Worm (Caenorhabditis elegans): ENCODE data around the gene tcl-2.
A peak's percentile ranks its signal among the peaks of the same experiment; 100 is the strongest.

The tcl-2 gene

ce11 chrIV:202921-203652 lies 24.2 kb downstream of the tcl-2 start, which contains the start of gene gfrp-1:
gfrp-1 (plus strand) TSS chrIV:203602.
- no peak for TF ChIP-seq ahr-1 (tag; optimal IDR thresholded peaks at IDR 0.05)
- TF ChIP-seq unc-55 (GFP tag; optimal IDR thresholded peaks at IDR 0.05), result no peak
- TF ChIP-seq Y22D7AL.16 (tag; optimal IDR thresholded peaks at IDR 0.05), result no peak
- TF ChIP-seq pat-9 (tag; optimal IDR thresholded peaks at IDR 0.05), result no peak
- TF ChIP-seq sox-4 (tag; optimal IDR thresholded peaks at IDR 0.05), result no peak
- TF ChIP-seq F13H6.1 (tag; optimal IDR thresholded peaks at IDR 0.05), result no peak
- no peak for TF ChIP-seq ceh-34 (tag; optimal IDR thresholded peaks at IDR 0.05)
- TF ChIP-seq nhr-232 (tag; optimal IDR thresholded peaks at IDR 0.05), result no peak
- no peak for TF ChIP-seq ceh-19 (GFP tag; optimal IDR thresholded peaks at IDR 0.05)
- TF ChIP-seq madf-2 (tag; optimal IDR thresholded peaks at IDR 0.05), result no peak
- TF ChIP-seq hlh-13 (GFP tag; optimal IDR thresholded peaks at IDR 0.05), result no peak
- TF ChIP-seq ceh-22 (tag; optimal IDR thresholded peaks at IDR 0.05), result no peak

ce11 chrIV:204998-205397 lies 26.1 kb downstream of the tcl-2 start, which contains the start of gene coa-1:
coa-1 (plus strand) TSS chrIV:205298.
- no peak for TF ChIP-seq T23F11.4 (GFP tag; optimal IDR thresholded peaks at IDR 0.05)
- TF ChIP-seq tbx-2 (tag; optimal IDR thresholded peaks at IDR 0.05), result no peak
- TF ChIP-seq ceh-9 (tag; optimal IDR thresholded peaks at IDR 0.05), result no peak
- TF ChIP-seq eyg-1 (tag; optimal IDR thresholded peaks at IDR 0.05), result no peak
- TF ChIP-seq ceh-30 (tag; optimal IDR thresholded peaks at IDR 0.05), result no peak
- no peak for TF ChIP-seq ets-4 (tag; optimal IDR thresholded peaks at IDR 0.05)
- TF ChIP-seq C38D4.7 (GFP tag; optimal IDR thresholded peaks at IDR 0.05), result no peak
- no peak for TF ChIP-seq tbx-7 (tag; optimal IDR thresholded peaks at IDR 0.05)
- no peak for TF ChIP-seq F13H6.1 (tag; optimal IDR thresholded peaks at IDR 0.05)
- TF ChIP-seq ceh-31 (tag; optimal IDR thresholded peaks at IDR 0.05), result no peak
- TF ChIP-seq odd-2 (tag; optimal IDR thresholded peaks at IDR 0.05), result no peak
- no peak for TF ChIP-seq pha-4 (tag; optimal IDR thresholded peaks at IDR 0.05)
- TF ChIP-seq unc-86 (tag; optimal IDR thresholded peaks at IDR 0.05), result no peak
- TF ChIP-seq ceh-14 (tag; optimal IDR thresholded peaks at IDR 0.05), result no peak
- TF ChIP-seq npax-4 (tag; optimal IDR thresholded peaks at IDR 0.05), result no peak

ce11 chrIV:207885-208284 lies 29.0 kb downstream of the tcl-2 start, which contains the start of gene Y38C1AA.1:
Y38C1AA.1 (plus strand) TSS chrIV:208185.
- no peak for TF ChIP-seq pat-9 (tag; optimal IDR thresholded peaks at IDR 0.05)

- no peak for TF ChIP-seq ztf-16 (tag; optimal IDR thresholded peaks at IDR 0.05)
- peak; percentile 67 for TF ChIP-seq elt-2 (tag; optimal IDR thresholded peaks at IDR 0.05)
- no peak for TF ChIP-seq ceh-45 (GFP tag; IDR thresholded peaks at IDR 0.05)
- no peak for TF ChIP-seq sdc-2 (tag; optimal IDR thresholded peaks at IDR 0.05)
- no peak for TF ChIP-seq Y22D7AL.16 (tag; optimal IDR thresholded peaks at IDR 0.05)
- TF ChIP-seq ceh-31 (tag; optimal IDR thresholded peaks at IDR 0.05), result peak; percentile 33
- TF ChIP-seq ceh-9 (tag; optimal IDR thresholded peaks at IDR 0.05), result no peak
- TF ChIP-seq ama-1 (optimal IDR thresholded peaks at IDR 0.05), result no peak
- no peak for TF ChIP-seq lin-11 (tag; optimal IDR thresholded peaks at IDR 0.05)
- TF ChIP-seq lim-6 (tag; optimal IDR thresholded peaks at IDR 0.05), result no peak
- TF ChIP-seq unc-42 (tag; optimal IDR thresholded peaks at IDR 0.05), result peak; percentile 44
- TF ChIP-seq pha-4 (tag; optimal IDR thresholded peaks at IDR 0.05), result no peak
- no peak for TF ChIP-seq ahr-1 (tag; optimal IDR thresholded peaks at IDR 0.05)
- TF ChIP-seq ceh-18 (tag; optimal IDR thresholded peaks at IDR 0.05), result no peak
- TF ChIP-seq syd-9 (tag; optimal IDR thresholded peaks at IDR 0.05), result peak; percentile 3
- no peak for TF ChIP-seq K09A11.1 (tag; optimal IDR thresholded peaks at IDR 0.05; ENCODE audit: insufficient read depth)
- peak; percentile 46 for TF ChIP-seq nfya-1 (tag; optimal IDR thresholded peaks at IDR 0.05)
- no peak for TF ChIP-seq odd-2 (tag; optimal IDR thresholded peaks at IDR 0.05)
- no peak for TF ChIP-seq mec-3 (tag; optimal IDR thresholded peaks at IDR 0.05; ENCODE audit: borderline replicate concordance)
- no peak for TF ChIP-seq hlh-15 (tag; optimal IDR thresholded peaks at IDR 0.05)
- no peak for TF ChIP-seq pag-3 (tag; optimal IDR thresholded peaks at IDR 0.05; ENCODE audit: borderline replicate concordance)
- no peak for TF ChIP-seq unc-3 (GFP tag; conservative IDR thresholded peaks at IDR 0.05)
- TF ChIP-seq unc-3 (tag; optimal IDR thresholded peaks at IDR 0.05), result no peak
- TF ChIP-seq K02D7.2 (tag; optimal IDR thresholded peaks at IDR 0.05), result no peak
- TF ChIP-seq C38D4.7 (GFP tag; optimal IDR thresholded peaks at IDR 0.05), result no peak
- TF ChIP-seq dmd-4 (tag; optimal IDR thresholded peaks at IDR 0.05; ENCODE audit: borderline replicate concordance), result no peak
- no peak for TF ChIP-seq sox-2 (GFP tag; IDR thresholded peaks at IDR 0.05)
- TF ChIP-seq ceh-30 (tag; optimal IDR thresholded peaks at IDR 0.05), result no peak
- no peak for TF ChIP-seq madf-2 (tag; optimal IDR thresholded peaks at IDR 0.05)
Observed at ce11 chrIV:210591-210990, 31.7 kb downstream of the tcl-2 start.

Measured in whole organism, late embryonic.